Fruit fly (Drosophila melanogaster) whole organism, embryonic: ENCODE data around the gene Bsg.

Source experiments
- Asciz ChIP-seq: fragments of 200-800 bp; sonication (Bioruptor generic); optimal IDR thresholded peaks from 2 replicates; lab custom pipeline; 2017; ENCODE audit warnings: missing biosample characterization, mild to moderate bottlenecking, missing genetic modification characterization, missing genetic modification reagents
- B-H1 ChIP-seq: fragments of 200-800 bp; sonication (Bioruptor generic); IDR thresholded peaks from 3 replicates; pipeline ENCODE4 v1.3.6; 2022; ENCODE audit warnings: missing biosample characterization, missing genetic modification characterization
- Bdp1 ChIP-seq: fragments of 200-800 bp; sonication (Bioruptor generic); optimal IDR thresholded peaks from 3 replicates; lab custom pipeline; 2016; ENCODE audit warnings: missing biosample characterization, missing genetic modification characterization
- CG10321 ChIP-seq: fragments of 200-800 bp; sonication (Bioruptor generic); IDR thresholded peaks from 2 replicates; pipeline ENCODE4 v1.3.6; 2022; ENCODE audit warnings: missing biosample characterization, missing genetic modification characterization
- CG10543 ChIP-seq: fragments of 200-800 bp; sonication (Bioruptor generic); optimal IDR thresholded peaks from 3 replicates; lab custom pipeline; 2017; ENCODE audit warnings: missing biosample characterization, mild to moderate bottlenecking, missing genetic modification characterization, moderate library complexity
- CG10959 ChIP-seq: fragments of 200-800 bp; sonication (Bioruptor generic); IDR thresholded peaks from 2 replicates; pipeline ENCODE4 v1.3.6; 2022; ENCODE audit warnings: missing biosample characterization, missing genetic modification characterization
- CG11456 ChIP-seq: fragments of 200-800 bp; sonication (Bioruptor generic); IDR thresholded peaks from 3 replicates; pipeline ENCODE4 v1.3.6; 2022; ENCODE audit warnings: missing biosample characterization, missing genetic modification characterization
- CG11504 ChIP-seq: fragments of 200-800 bp; sonication (Bioruptor generic); optimal IDR thresholded peaks from 3 replicates; lab custom pipeline; 2019; ENCODE audit warnings: missing biosample characterization, mild to moderate bottlenecking, missing genetic modification characterization, moderate library complexity
- CG11723 ChIP-seq: fragments of 200-800 bp; sonication (Bioruptor generic); optimal IDR thresholded peaks from 2 replicates; lab custom pipeline; 2017; ENCODE audit warnings: missing biosample characterization, mild to moderate bottlenecking, missing genetic modification characterization
- CG12236 ChIP-seq: fragments of 200-800 bp; sonication (Bioruptor generic); optimal IDR thresholded peaks from 2 replicates; lab custom pipeline; 2016; ENCODE audit warnings: missing biosample characterization, missing genetic modification characterization
- CG12299 ChIP-seq: fragments of 200-800 bp; sonication (Bioruptor generic); optimal IDR thresholded peaks from 2 replicates; lab custom pipeline; 2018; ENCODE audit warnings: missing biosample characterization, mild to moderate bottlenecking, missing genetic modification characterization
- CG13775 ChIP-seq: fragments of 200-800 bp; sonication (Bioruptor generic); optimal IDR thresholded peaks from 3 replicates; lab custom pipeline; 2017; ENCODE audit warnings: missing biosample characterization, mild to moderate bottlenecking, missing genetic modification characterization
- CG18476 ChIP-seq: fragments of 200-800 bp; sonication (Bioruptor generic); optimal IDR thresholded peaks from 2 replicates; lab custom pipeline; 2016; ENCODE audit warnings: missing biosample characterization, mild to moderate bottlenecking, missing genetic modification characterization
- CG2120 ChIP-seq: fragments of 200-800 bp; sonication (Bioruptor generic); optimal IDR thresholded peaks from 3 replicates; lab custom pipeline; 2016; ENCODE audit warnings: missing biosample characterization, missing genetic modification characterization
- CG2129 ChIP-seq: fragments of 200-800 bp; sonication (Bioruptor generic); IDR thresholded peaks from 2 replicates; pipeline ENCODE4 v1.3.6; 2022; ENCODE audit warnings: missing biosample characterization, missing genetic modification characterization; ENCODE audit not compliant: partially characterized antibody
- CG2712 ChIP-seq: fragments of 200-800 bp; optimal IDR thresholded peaks from 3 replicates; lab custom pipeline; 2019; ENCODE audit warnings: missing biosample characterization, mild to moderate bottlenecking, missing genetic modification characterization, moderate library complexity
- CG2875 ChIP-seq: fragments of 200-800 bp; sonication (Bioruptor generic); optimal IDR thresholded peaks from 2 replicates; lab custom pipeline; 2017; ENCODE audit warnings: missing biosample characterization, mild to moderate bottlenecking, missing genetic modification characterization, missing genetic modification reagents
- CG34376 ChIP-seq: fragments of 200-800 bp; sonication (Bioruptor generic); optimal IDR thresholded peaks from 2 replicates; lab custom pipeline; 2018; ENCODE audit warnings: missing biosample characterization, mild to moderate bottlenecking, missing genetic modification characterization
- CG3726 ChIP-seq: fragments of 200-800 bp; sonication (Bioruptor generic); IDR thresholded peaks from 3 replicates; pipeline ENCODE4, ENCODE4 v1.3.6; 2022; ENCODE audit warnings: missing biosample characterization, missing genetic modification characterization
- CG3995 ChIP-seq: fragments of 200-800 bp; sonication (Bioruptor generic); optimal IDR thresholded peaks from 3 replicates; lab custom pipeline; 2016; ENCODE audit warnings: missing biosample characterization, missing genetic modification characterization
- CG6683 ChIP-seq: fragments of 200-800 bp; sonication (Bioruptor generic); optimal IDR thresholded peaks from 2 replicates; lab custom pipeline; 2017; ENCODE audit warnings: missing biosample characterization, mild to moderate bottlenecking, missing genetic modification characterization, missing genetic modification reagents
- CG6854 ChIP-seq: fragments of 200-800 bp; sonication (Bioruptor generic); optimal IDR thresholded peaks from 3 replicates; lab custom pipeline; 2017; ENCODE audit warnings: missing biosample characterization, mild to moderate bottlenecking, missing genetic modification characterization
- CG8089 ChIP-seq: fragments of 200-800 bp; sonication (Bioruptor generic); optimal IDR thresholded peaks from 3 replicates; lab custom pipeline; 2016; ENCODE audit warnings: missing biosample characterization, missing genetic modification characterization
- D19B ChIP-seq: fragments of 200-800 bp; sonication (Bioruptor generic); optimal IDR thresholded peaks from 2 replicates; lab custom pipeline; 2017; ENCODE audit warnings: missing biosample characterization, mild to moderate bottlenecking, missing genetic modification characterization
- Deaf1 ChIP-seq: fragments of 200-800 bp; optimal IDR thresholded peaks from 3 replicates; lab custom pipeline; 2019; ENCODE audit warnings: missing biosample characterization, mild to moderate bottlenecking, missing genetic modification characterization, moderate library complexity
- Elba2 ChIP-seq: fragments of 200-800 bp; sonication (Bioruptor generic); optimal IDR thresholded peaks from 3 replicates; lab custom pipeline; 2016; ENCODE audit warnings: missing biosample characterization, missing genetic modification characterization
- Gsc ChIP-seq: fragments of 200-800 bp; sonication (Bioruptor generic); IDR thresholded peaks from 2 replicates; pipeline ENCODE4 v1.3.6; 2022; ENCODE audit warnings: missing biosample characterization, missing genetic modification characterization
- HHEX ChIP-seq: fragments of 200-800 bp; sonication (Bioruptor generic); optimal IDR thresholded peaks from 3 replicates; lab custom pipeline; 2017; ENCODE audit warnings: missing biosample characterization, mild to moderate bottlenecking, missing genetic modification characterization, missing genetic modification reagents
- HLHmδ ChIP-seq: fragments of 200-800 bp; sonication (Bioruptor generic); optimal IDR thresholded peaks from 2 replicates; lab custom pipeline; 2018; ENCODE audit warnings: missing biosample characterization, mild to moderate bottlenecking, missing genetic modification characterization, moderate library complexity
- Hmx ChIP-seq: fragments of 200-800 bp; sonication (Bioruptor generic); optimal IDR thresholded peaks from 2 replicates; lab custom pipeline; 2016; ENCODE audit warnings: missing biosample characterization, missing genetic modification characterization
- Max ChIP-seq: fragments of 200-800 bp; sonication (Bioruptor generic); optimal IDR thresholded peaks from 2 replicates; lab custom pipeline; 2016; ENCODE audit warnings: missing biosample characterization, mild to moderate bottlenecking, missing genetic modification characterization
- NFAT ChIP-seq: fragments of 200-800 bp; sonication (Bioruptor generic); IDR thresholded peaks from 2 replicates; pipeline ENCODE4 v1.3.6; 2022; ENCODE audit warnings: missing biosample characterization, missing genetic modification characterization
- Nf-YC ChIP-seq: fragments of 200-800 bp; optimal IDR thresholded peaks from 3 replicates; lab custom pipeline; 2019; ENCODE audit warnings: missing biosample characterization, mild to moderate bottlenecking, missing genetic modification characterization, moderate library complexity
- Opbp ChIP-seq: fragments of 200-800 bp; sonication (Bioruptor generic); IDR thresholded peaks from 3 replicates; pipeline ENCODE4 v1.3.6; 2022; ENCODE audit warnings: missing biosample characterization, missing genetic modification characterization; ENCODE audit not compliant: partially characterized antibody
- ash1 ChIP-seq: fragments of 200-800 bp; sonication (Bioruptor generic); optimal IDR thresholded peaks from 2 replicates; lab custom pipeline; 2018; ENCODE audit warnings: missing biosample characterization, mild to moderate bottlenecking, missing genetic modification characterization
- bab2 ChIP-seq: fragments of 200-800 bp; sonication (Bioruptor generic); optimal IDR thresholded peaks from 2 replicates; lab custom pipeline; 2016; ENCODE audit warnings: missing biosample characterization, missing genetic modification characterization
- bigmax ChIP-seq: fragments of 200-800 bp; sonication (Bioruptor generic); optimal IDR thresholded peaks from 2 replicates; lab custom pipeline; 2018; ENCODE audit warnings: missing biosample characterization, mild to moderate bottlenecking, missing genetic modification characterization
- btn ChIP-seq: fragments of 200-800 bp; sonication (Bioruptor generic); optimal IDR thresholded peaks from 2 replicates; lab custom pipeline; 2016; ENCODE audit warnings: missing biosample characterization, missing genetic modification characterization
- ewg ChIP-seq: fragments of 200-800 bp; sonication (Bioruptor generic); optimal IDR thresholded peaks from 3 replicates; lab custom pipeline; 2017; ENCODE audit warnings: mild to moderate bottlenecking, missing biosample characterization, missing genetic modification reagents, missing genetic modification characterization
- hkb ChIP-seq, 2 experiments: fragments of 200-800 bp in 1 of 2; fragments of >200 bp in 1 of 2; sonication (Bioruptor generic) in 1 of 2; IDR thresholded peaks in 1 of 2; optimal IDR thresholded peaks in 1 of 2; 2 replicates each; pipeline versions ENCODE4 v1.3.6 to Lab custom; 2017 to 2022; ENCODE audit warnings: missing biosample characterization in 1 of 2, missing genetic modification characterization in 1 of 2
- pho ChIP-seq: fragments of 200-800 bp; sonication (Bioruptor generic); optimal IDR thresholded peaks from 2 replicates; lab custom pipeline; 2016; ENCODE audit warnings: missing biosample characterization, missing genetic modification characterization
- pum ChIP-seq: fragments of 200-800 bp; sonication (Bioruptor generic); optimal IDR thresholded peaks from 2 replicates; lab custom pipeline; 2016; ENCODE audit warnings: missing biosample characterization, missing genetic modification characterization
- sc ChIP-seq, 3 experiments: fragments of >200 bp in 2 of 3; fragments of 200-800 bp in 1 of 3; sonication (Bioruptor generic) in 1 of 3; optimal IDR thresholded peaks; 2 replicates in 2 of 3; 3 replicates in 1 of 3; lab custom pipeline; 2017; ENCODE audit warnings: mild to moderate bottlenecking in 1 of 3, missing biosample characterization in 1 of 3, missing genetic modification characterization in 1 of 3, missing genetic modification reagents in 1 of 3
- sens-2 ChIP-seq: fragments of 200-800 bp; sonication (Bioruptor generic); IDR thresholded peaks from 2 replicates; pipeline ENCODE4 v1.3.6; 2022; ENCODE audit warnings: missing biosample characterization, missing genetic modification characterization
- sisA ChIP-seq: fragments of 200-800 bp; sonication (Bioruptor generic); IDR thresholded peaks from 2 replicates; pipeline ENCODE4 v1.3.6; 2022; ENCODE audit warnings: missing biosample characterization, missing genetic modification characterization
- slou ChIP-seq: fragments of 200-800 bp; sonication (Bioruptor generic); optimal IDR thresholded peaks from 3 replicates; lab custom pipeline; 2016; ENCODE audit warnings: missing biosample characterization, missing genetic modification characterization
- slp2 ChIP-seq: fragments of 200-800 bp; sonication (Bioruptor generic); optimal IDR thresholded peaks from 2 replicates; lab custom pipeline; 2016; ENCODE audit warnings: missing biosample characterization, missing genetic modification characterization
- vnd ChIP-seq: fragments of 200-800 bp; sonication (Bioruptor generic); IDR thresholded peaks from 3 replicates; pipeline ENCODE4 v1.3.6; 2022; ENCODE audit warnings: missing biosample characterization, missing genetic modification characterization; ENCODE audit not compliant: partially characterized antibody

Gene Bsg

DNA sequence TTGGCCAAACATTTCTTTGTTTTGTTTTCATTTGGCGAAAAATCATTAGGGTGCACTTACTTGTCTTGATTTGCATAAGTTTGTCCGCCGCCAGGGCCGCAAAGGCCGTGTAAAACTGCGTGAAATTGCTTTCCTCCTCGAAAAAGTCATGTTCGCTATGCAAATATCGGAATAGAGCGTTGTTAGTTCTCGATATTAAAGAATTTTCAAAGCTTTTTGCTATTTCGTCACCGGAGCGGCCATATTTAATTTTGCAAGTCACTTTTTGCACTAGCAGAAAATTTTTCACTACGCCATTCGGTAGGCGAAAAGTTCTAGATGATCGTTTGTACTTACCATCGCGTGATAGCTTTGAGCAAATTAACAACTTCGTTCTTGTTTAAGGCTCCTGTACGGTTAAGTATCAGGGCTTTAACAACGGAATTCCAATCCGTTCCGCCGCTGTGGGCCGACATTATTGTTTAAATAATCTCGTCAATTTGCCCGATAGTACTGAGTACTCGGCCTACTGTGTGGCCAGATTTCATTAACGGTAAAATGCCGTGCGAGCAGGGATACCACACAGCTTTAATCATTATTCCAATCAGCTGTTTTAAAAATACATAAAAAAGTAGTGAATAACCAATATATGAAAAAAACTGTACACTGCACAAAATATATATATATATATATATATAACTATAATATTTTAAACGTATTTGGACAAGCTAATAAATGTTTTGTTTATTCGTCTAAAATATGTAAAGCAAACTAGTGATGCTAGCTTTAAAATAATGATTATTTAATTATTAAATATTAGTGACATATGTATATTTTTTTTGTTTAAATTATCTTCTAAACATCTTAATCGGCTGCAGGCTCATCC, 11.9 kb upstream of the Bsg start, which contains the start of gene poe (continued):
- no peak for TF ChIP-seq CG2129 (GFP tag; lab: Robert Waterston, UW)
- no peak for TF ChIP-seq Gsc
- TF ChIP-seq CG6683 (GFP tag; lab: Kevin White, UChicago) = no peak
- peak; percentile 35; the same call in 1 of the 2 replicates for TF ChIP-seq NFAT (GFP tag; lab: Robert Waterston, UW)
- TF ChIP-seq bab2 = no peak
- no peak for TF ChIP-seq slou
- no peak for TF ChIP-seq HHEX (GFP tag; lab: Kevin White, UChicago)
- no peak for TF ChIP-seq CG2120
- TF ChIP-seq CG10321 (GFP tag; lab: Robert Waterston, UW) = no peak
- no peak for TF ChIP-seq pho (GFP tag; lab: Kevin White, UChicago)
- peak; percentile 6; the same call in 1 of the 3 replicates for TF ChIP-seq Opbp (GFP tag; lab: Robert Waterston, UW)
- TF ChIP-seq CG11456 (GFP tag; lab: Robert Waterston, UW) = 0 out of 3 replicates have a peak, but pooled peaks have one; percentile 33
- no peak for TF ChIP-seq CG10543 (GFP tag; lab: Kevin White, UChicago)
- TF ChIP-seq slp2 (GFP tag; lab: Kevin White, UChicago) = no peak
- no peak for TF ChIP-seq CG3726
- TF ChIP-seq HLHmδ (GFP tag; lab: Kevin White, UChicago) = no peak
- TF ChIP-seq Bdp1 (GFP tag; lab: Kevin White, UChicago) = no peak
- TF ChIP-seq CG13775 (GFP tag; lab: Kevin White, UChicago) = peak; percentile 28
- no peak for TF ChIP-seq ewg (GFP tag; lab: Kevin White, UChicago)
- TF ChIP-seq btn = no peak
- no peak for TF ChIP-seq vnd (GFP tag; lab: Robert Waterston, UW)
- no peak for TF ChIP-seq Nf-YC (tag; lab: Kevin White, UChicago)
- TF ChIP-seq sens-2 (GFP tag; lab: Robert Waterston, UW) = no peak
- TF ChIP-seq pum = no peak
- no peak for TF ChIP-seq D19B (GFP tag; lab: Kevin White, UChicago)
- no peak for TF ChIP-seq hkb (optimal IDR thresholded peaks at IDR 0.05; lab: Kevin White, UChicago)
- 0 out of 2 replicates have a peak, but pooled peaks have one; percentile 8 for TF ChIP-seq hkb (GFP tag; IDR thresholded peaks at IDR 0.05; lab: Robert Waterston, UW)
- TF ChIP-seq CG8089 (GFP tag; lab: Kevin White, UChicago) = no peak
- no peak for TF ChIP-seq CG10959 (GFP tag; lab: Robert Waterston, UW)
- TF ChIP-seq CG18476 (GFP tag; lab: Kevin White, UChicago) = no peak
- no peak for TF ChIP-seq Asciz (GFP tag; lab: Kevin White, UChicago)
- TF ChIP-seq ash1 (GFP tag; lab: Kevin White, UChicago) = no peak
- TF ChIP-seq CG12299 (tag; lab: Kevin White, UChicago) = peak; percentile 32
- TF ChIP-seq B-H1 (GFP tag; lab: Robert Waterston, UW) = peak; percentile 48; the same call in 2 of the 3 replicates
- no peak for TF ChIP-seq Max (GFP tag; lab: Kevin White, UChicago)
- no peak for TF ChIP-seq CG6854 (GFP tag; lab: Kevin White, UChicago)
- TF ChIP-seq sc (optimal IDR thresholded peaks at IDR 0.05; lab: Kevin White, UChicago) = no peak
- no peak for TF ChIP-seq sc (GFP tag; optimal IDR thresholded peaks at IDR 0.05; lab: Kevin White, UChicago)
- TF ChIP-seq CG11723 = no peak
- no peak for TF ChIP-seq Elba2 (GFP tag; lab: Kevin White, UChicago)
- no peak for TF ChIP-seq CG2875 (GFP tag; lab: Kevin White, UChicago)
- no peak for TF ChIP-seq Hmx
- TF ChIP-seq CG3995 (GFP tag; lab: Kevin White, UChicago) = peak; percentile 9
- no peak for TF ChIP-seq CG2712 (tag; lab: Kevin White, UChicago)
- TF ChIP-seq sisA (GFP tag; lab: Robert Waterston, UW) = no peak
- TF ChIP-seq Deaf1 (tag; lab: Kevin White, UChicago) = no peak
- TF ChIP-seq bigmax (GFP tag; lab: Kevin White, UChicago) = no peak
- no peak for TF ChIP-seq CG12236 (GFP tag; lab: Kevin White, UChicago)
- no peak for TF ChIP-seq CG11504 (tag; lab: Kevin White, UChicago)
- TF ChIP-seq CG34376 (GFP tag; lab: Kevin White, UChicago) = no peak
